Fruit fly (Drosophila melanogaster) whole organism, pupa: Measurements from ENCODE around the gene CG43345.

ENCODE experiments used
- CG10348 ChIP-seq: fragments of 200-800 bp; sonication (Bioruptor generic); IDR thresholded peaks from 2 replicates; pipeline ENCODE4 v1.3.6; 2022; ENCODE audit warnings: missing biosample characterization, missing genetic modification characterization
- CG12605 ChIP-seq: fragments of 200-800 bp; sonication (Bioruptor generic); IDR thresholded peaks from 2 replicates; pipeline ENCODE4 v1.3.6; 2022; ENCODE audit warnings: missing biosample characterization, missing genetic modification characterization
- CG13204 ChIP-seq: fragments of 200-800 bp; sonication (Bioruptor generic); optimal IDR thresholded peaks from 2 replicates; lab custom pipeline; 2018; ENCODE audit warnings: missing biosample characterization, mild to moderate bottlenecking, missing genetic modification characterization, moderate library complexity
- CG14655 ChIP-seq: fragments of 200-800 bp; sonication (Bioruptor generic); optimal IDR thresholded peaks from 3 replicates; lab custom pipeline; 2017; ENCODE audit warnings: mild to moderate bottlenecking, missing biosample characterization, missing genetic modification reagents, missing genetic modification characterization
- CG15710 ChIP-seq: fragments of 200-800 bp; sonication (Bioruptor generic); optimal IDR thresholded peaks from 2 replicates; lab custom pipeline; 2018; ENCODE audit warnings: missing biosample characterization, mild to moderate bottlenecking, missing genetic modification characterization, moderate library complexity
- CG17806 ChIP-seq: fragments of 200-800 bp; sonication (Bioruptor generic); optimal IDR thresholded peaks from 2 replicates; lab custom pipeline; 2018; ENCODE audit warnings: missing biosample characterization, mild to moderate bottlenecking, missing genetic modification characterization, moderate library complexity
- CG32121 ChIP-seq: fragments of 200-800 bp; sonication (Bioruptor generic); IDR thresholded peaks from 2 replicates; pipeline ENCODE4 v1.3.6; 2022; ENCODE audit warnings: missing biosample characterization, missing genetic modification characterization
- CG34367 ChIP-seq: fragments of 200-800 bp; sonication (Bioruptor generic); optimal IDR thresholded peaks from 2 replicates; lab custom pipeline; 2018; ENCODE audit warnings: missing biosample characterization, mild to moderate bottlenecking, missing genetic modification characterization
- CG4496 ChIP-seq: fragments of 200-800 bp; sonication (Bioruptor generic); IDR thresholded peaks from 3 replicates; pipeline ENCODE4 v1.3.6; 2022; ENCODE audit warnings: missing biosample characterization, missing genetic modification characterization
- CG8159 ChIP-seq: fragments of 200-800 bp; sonication (Bioruptor generic); optimal IDR thresholded peaks from 3 replicates; lab custom pipeline; 2018; ENCODE audit warnings: missing biosample characterization, mild to moderate bottlenecking, missing genetic modification characterization, moderate library complexity
- CG8301 ChIP-seq: fragments of 200-800 bp; sonication (Bioruptor generic); optimal IDR thresholded peaks from 2 replicates; lab custom pipeline; 2018; ENCODE audit warnings: missing biosample characterization, mild to moderate bottlenecking, missing genetic modification characterization
- CG9948 ChIP-seq: fragments of 200-800 bp; sonication (Bioruptor generic); optimal IDR thresholded peaks from 2 replicates; lab custom pipeline; 2018; ENCODE audit warnings: missing biosample characterization, mild to moderate bottlenecking, missing genetic modification characterization, moderate library complexity
- D1 ChIP-seq: fragments of 200-800 bp; sonication (Bioruptor generic); optimal IDR thresholded peaks from 2 replicates; lab custom pipeline; 2018; ENCODE audit warnings: missing biosample characterization, mild to moderate bottlenecking, missing genetic modification characterization, moderate library complexity
- EcR ChIP-seq: fragments of 200-800 bp; sonication (Bioruptor generic); optimal IDR thresholded peaks from 3 replicates; lab custom pipeline; 2019; ENCODE audit warnings: missing biosample characterization, missing genetic modification characterization, mild to moderate bottlenecking, moderate library complexity, missing genetic modification reagents
- Ets98B ChIP-seq: fragments of 200-800 bp; sonication (Bioruptor generic); IDR thresholded peaks from 2 replicates; pipeline ENCODE4 v1.3.6; 2022; ENCODE audit warnings: missing biosample characterization, missing genetic modification characterization
- Pif1A ChIP-seq: fragments of 200-800 bp; sonication (Bioruptor generic); optimal IDR thresholded peaks from 3 replicates; lab custom pipeline; 2016; ENCODE audit warnings: missing biosample characterization, missing genetic modification characterization
- Pif1B ChIP-seq: fragments of 200-800 bp; sonication (Bioruptor generic); optimal IDR thresholded peaks from 3 replicates; lab custom pipeline; 2016; ENCODE audit warnings: missing biosample characterization, missing genetic modification characterization
- Snoo ChIP-seq: fragments of 200-800 bp; sonication (Bioruptor generic); optimal IDR thresholded peaks from 3 replicates; lab custom pipeline; 2017; ENCODE audit warnings: missing biosample characterization, mild to moderate bottlenecking, missing genetic modification characterization, inconsistent platforms
- fd96Ca ChIP-seq: fragments of 200-800 bp; sonication (Bioruptor generic); IDR thresholded peaks from 3 replicates; pipeline ENCODE4 v1.3.6; 2022; ENCODE audit warnings: missing biosample characterization, missing genetic modification characterization
- gl ChIP-seq: fragments of 200-800 bp; sonication (Bioruptor generic); optimal IDR thresholded peaks from 2 replicates; lab custom pipeline; 2018; ENCODE audit warnings: missing biosample characterization, mild to moderate bottlenecking, missing genetic modification characterization
- rn ChIP-seq: fragments of 200-800 bp; sonication (Bioruptor generic); IDR thresholded peaks from 2 replicates; pipeline ENCODE4 v1.3.6; 2022; ENCODE audit warnings: missing biosample characterization, missing genetic modification characterization

The CG43345 gene

DNA sequence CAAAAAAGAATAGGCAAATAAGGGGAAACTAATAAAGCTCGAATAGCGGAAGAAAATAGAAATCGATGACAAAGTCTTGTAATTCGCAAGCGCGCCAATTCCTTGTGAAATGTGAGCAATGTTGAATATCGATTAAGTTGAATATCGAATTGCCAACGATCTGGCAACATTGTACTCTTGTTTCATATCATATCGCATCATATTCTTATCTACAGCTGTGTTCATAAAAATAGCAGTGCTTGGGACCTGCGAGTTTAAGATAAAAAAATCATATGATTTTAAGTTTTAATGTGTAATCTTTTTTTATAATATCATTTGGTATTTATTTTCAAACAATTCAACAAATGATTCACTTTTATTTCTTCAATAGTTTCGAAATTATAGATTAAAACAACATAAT is 19.3 kb downstream of the CG43345 start:
- TF ChIP-seq fd96Ca (no peak), CG15710 (tag; lab: Kevin White, UChicago) (peak; percentile 31), rn (GFP tag; lab: Robert Waterston, UW) (no peak), Pif1B (GFP tag; lab: Kevin White, UChicago) (no peak), CG34367 (tag; lab: Kevin White, UChicago) (peak; percentile 8), CG13204 (GFP tag; lab: Kevin White, UChicago) (no peak), Ets98B (GFP tag; lab: Robert Waterston, UW) (no peak; the same call in 1 of the 2 replicates), CG17806 (tag; lab: Kevin White, UChicago) (peak; percentile 49), D1 (no peak), gl (tag; lab: Kevin White, UChicago) (no peak), CG4496 (GFP tag; lab: Robert Waterston, UW) (0 out of 3 replicates have a peak, but pooled peaks have one; percentile 17), CG14655 (GFP tag; lab: Kevin White, UChicago) (no peak), Snoo (tag; lab: Kevin White, UChicago) (peak; percentile 32), EcR (no peak), CG9948 (no peak), CG8301 (tag; lab: Kevin White, UChicago) (no peak), CG32121 (GFP tag; lab: Robert Waterston, UW) (no peak), CG10348 (no peak), CG8159 (tag; lab: Kevin White, UChicago) (no peak), Pif1A (GFP tag; lab: Kevin White, UChicago) (no peak), CG12605 (peak; percentile 55)
- TF ChIP-seq, all 21 proteins: peak for 6

dm6 chr2L:21148242-21148641 is 20.1 kb downstream of the CG43345 start, which contains the start of gene del:
TSS of gene del (minus strand) at chr2L:21148546.
- TF ChIP-seq CG12605 (no peak), gl (tag; lab: Kevin White, UChicago) (no peak), CG9948 (no peak), CG34367 (tag; lab: Kevin White, UChicago) (no peak), Pif1B (GFP tag; lab: Kevin White, UChicago) (no peak)

DNA sequence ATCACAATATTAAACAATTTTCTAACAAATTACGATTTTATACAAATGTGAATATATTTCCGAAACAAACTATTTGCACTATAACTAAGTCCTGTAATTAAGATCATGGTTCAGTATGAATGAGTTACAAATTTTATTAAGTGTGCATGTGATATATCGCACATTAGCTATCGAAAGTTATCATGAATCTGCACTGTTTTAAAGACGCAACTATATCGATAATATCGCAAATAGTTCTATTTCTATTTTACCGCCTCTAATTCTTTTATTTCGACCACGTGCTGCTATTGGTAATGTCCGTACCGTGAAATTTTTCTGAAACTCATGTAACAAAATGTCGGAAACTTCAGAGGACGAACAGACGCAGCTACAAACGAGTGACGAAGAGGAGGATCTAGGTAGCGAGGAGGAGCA is 25.4 kb downstream of the CG43345 start, which contains the start of gene pths:
Gene pths (plus strand): TSS at position 258 of the 414 bp plus-strand sequence.
- TF ChIP-seq CG17806 (tag; lab: Kevin White, UChicago) = peak; percentile 5
- TF ChIP-seq EcR = no peak
- TF ChIP-seq CG9948 = no peak
- no peak for TF ChIP-seq CG10348
- peak; percentile 6 for TF ChIP-seq CG34367 (tag; lab: Kevin White, UChicago)
- 0 out of 2 replicates have a peak, but pooled peaks have one; percentile 38 for TF ChIP-seq CG32121 (GFP tag; lab: Robert Waterston, UW)

DNA sequence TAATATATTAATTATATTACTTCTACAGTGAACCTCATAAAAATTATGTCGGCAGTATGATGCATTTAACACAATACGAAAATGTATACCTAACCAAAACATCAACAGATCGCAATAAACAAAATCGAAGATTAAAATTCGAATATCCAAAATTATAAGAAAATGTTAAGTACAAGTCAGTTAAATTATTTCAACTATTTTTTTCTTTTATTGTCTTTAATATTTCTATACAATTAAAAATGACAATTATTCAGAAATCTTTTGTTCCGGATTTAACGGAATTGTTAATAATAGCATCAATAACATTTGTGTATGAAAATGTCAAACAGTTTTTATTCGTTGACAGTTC is 25.9 kb downstream of the CG43345 start:
- TF ChIP-seq gl (tag; lab: Kevin White, UChicago) (no peak), CG9948 (no peak), EcR (no peak), rn (GFP tag; lab: Robert Waterston, UW) (no peak), CG10348 (no peak), CG8159 (tag; lab: Kevin White, UChicago) (no peak), CG34367 (tag; lab: Kevin White, UChicago) (no peak), CG12605 (no peak), CG13204 (GFP tag; lab: Kevin White, UChicago) (no peak), CG32121 (GFP tag; lab: Robert Waterston, UW) (no peak), CG17806 (tag; lab: Kevin White, UChicago) (no peak), Pif1B (GFP tag; lab: Kevin White, UChicago) (no peak), fd96Ca (no peak), CG15710 (tag; lab: Kevin White, UChicago) (no peak), Snoo (tag; lab: Kevin White, UChicago) (no peak), CG4496 (GFP tag; lab: Robert Waterston, UW) (no peak)

DNA sequence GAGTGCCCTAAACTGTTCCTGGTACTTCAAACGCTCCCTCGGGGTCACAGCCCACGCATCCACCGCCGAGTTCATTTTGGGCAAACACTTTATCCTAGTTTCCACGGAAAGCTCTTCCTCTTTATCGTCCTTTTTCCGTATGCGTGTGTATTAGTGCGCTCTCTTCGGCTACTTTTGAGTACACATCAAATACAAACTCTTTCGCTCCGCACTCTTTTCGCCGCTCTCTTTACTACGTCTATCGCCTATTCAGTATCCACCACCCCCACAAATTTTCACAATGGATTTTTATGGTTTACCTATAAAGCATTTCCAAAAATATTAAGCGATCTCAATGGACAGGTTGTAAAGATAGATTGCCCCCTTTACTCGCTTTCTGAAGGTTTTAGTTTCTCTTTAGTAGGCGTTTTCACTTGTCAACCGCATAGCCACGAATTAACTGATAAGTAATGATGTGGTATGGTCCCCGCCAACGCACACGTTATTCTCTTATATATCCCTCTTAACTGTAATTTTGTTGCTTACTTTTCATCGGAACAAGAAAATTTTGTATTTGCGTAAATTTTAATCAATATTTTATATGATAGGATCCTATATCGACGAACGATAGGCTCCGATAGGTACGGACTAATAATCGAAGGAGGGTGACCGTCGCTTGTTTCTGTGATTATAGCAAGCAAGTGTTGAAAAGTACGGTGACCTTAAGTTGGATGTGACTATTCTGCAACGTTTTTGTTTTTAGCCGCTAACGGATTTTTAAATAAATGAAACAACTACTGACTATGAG is 26.5 kb downstream of the CG43345 start, which contains the start of gene Dap160:
Gene Dap160 (minus strand): TSS at position 634 of the 787 bp plus-strand sequence.
- TF ChIP-seq Pif1B (GFP tag; lab: Kevin White, UChicago) = no peak
- no peak for TF ChIP-seq fd96Ca
- no peak for TF ChIP-seq CG8159 (tag; lab: Kevin White, UChicago)
- TF ChIP-seq rn (GFP tag; lab: Robert Waterston, UW) = no peak
- no peak for TF ChIP-seq Ets98B (GFP tag; lab: Robert Waterston, UW)
- TF ChIP-seq CG12605 = no peak
- TF ChIP-seq CG32121 (GFP tag; lab: Robert Waterston, UW) = no peak
- no peak for TF ChIP-seq CG8301 (tag; lab: Kevin White, UChicago)
- no peak for TF ChIP-seq CG4496 (GFP tag; lab: Robert Waterston, UW)
- TF ChIP-seq D1 = no peak
- TF ChIP-seq CG14655 (GFP tag; lab: Kevin White, UChicago) = no peak
- TF ChIP-seq CG34367 (tag; lab: Kevin White, UChicago) = no peak
- no peak for TF ChIP-seq CG15710 (tag; lab: Kevin White, UChicago)

DNA sequence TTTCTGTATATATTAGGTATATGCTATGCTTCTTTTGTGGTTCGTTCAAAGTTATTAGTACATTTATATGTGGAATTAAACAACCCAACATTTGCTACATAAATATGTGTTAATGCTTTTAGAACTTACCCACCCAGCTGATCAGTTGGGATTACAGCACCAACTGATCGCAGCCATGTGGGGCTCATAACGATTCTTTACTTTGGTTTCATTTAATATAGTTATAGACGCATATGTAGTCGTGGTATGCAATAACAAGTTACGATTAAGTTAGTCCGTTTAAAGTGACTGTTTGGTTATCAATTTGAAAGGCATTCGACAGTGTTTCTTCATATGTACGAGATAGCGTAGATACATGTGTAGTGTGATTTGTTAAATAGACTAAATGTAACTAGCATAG is 32.6 kb downstream of the CG43345 start:
- TF ChIP-seq CG4496 (GFP tag; lab: Robert Waterston, UW) (no peak), CG12605 (no peak)
- TF ChIP-seq, all 21 proteins: peak for 0
